Worm (Caenorhabditis elegans) whole organism, midembryonic: ENCODE results near the gene K11D12.14.

Experiments used
- T22C8.4 ChIP-seq: fragments of 200-800 bp; sonication (Bioruptor generic); IDR thresholded peaks from 2 replicates; pipeline ENCODE4 v1.3.6; 2022; ENCODE audit warnings: missing genetic modification characterization, missing compliant biosample characterization
- med-1 ChIP-seq: sonication (generic microtip); optimal IDR thresholded peaks from 2 replicates; lab custom pipeline; 2017; ENCODE audit warnings: missing genetic modification characterization, mild to moderate bottlenecking, missing compliant biosample characterization, antibody characterized with exemption, missing genetic modification reagents; ENCODE audit not compliant: insufficient read depth
- tab-1 ChIP-seq: fragments of 200-800 bp; sonication (Bioruptor generic); IDR thresholded peaks from 2 replicates; pipeline ENCODE4 v1.3.6; 2022; ENCODE audit warnings: missing genetic modification characterization, missing compliant biosample characterization
- ztf-23 ChIP-seq: fragments of 200-800 bp; sonication (Bioruptor generic); IDR thresholded peaks from 2 replicates; pipeline ENCODE4 v1.3.6; 2022; ENCODE audit warnings: missing genetic modification reagents, missing genetic modification characterization, missing compliant biosample characterization
- ztf-29 ChIP-seq: fragments of 200-800 bp; sonication (Bioruptor generic); IDR thresholded peaks from 2 replicates; pipeline ENCODE4 v1.3.6; 2022; ENCODE audit warnings: missing genetic modification reagents, missing genetic modification characterization, missing compliant biosample characterization

- TF ChIP-seq T22C8.4: no peak
- no peak for TF ChIP-seq ztf-23 (GFP tag; lab: Robert Waterston, UW)
- no peak for TF ChIP-seq tab-1 (GFP tag; lab: Robert Waterston, UW)
- no peak for TF ChIP-seq med-1 (GFP tag; lab: Kevin White, UChicago)
- TF ChIP-seq ztf-29 (GFP tag; lab: Robert Waterston, UW): no peak
Observed at ce11 chrV:5050073-5050599, 700 bp downstream of the K11D12.14 start.
